Worm (Caenorhabditis elegans): ENCODE data around the gene cng-3.

Gene cng-3

ce11 chrIV:9440880-9441336, 39.9 kb downstream of the cng-3 start, which contains the start of gene idh-1:
TSS of gene idh-1 (minus strand) at chrIV:9441107.
- TF ChIP-seq nhr-12 (tag; optimal IDR thresholded peaks at IDR 0.05) (no peak), gmeb-1 (tag; optimal IDR thresholded peaks at IDR 0.05) (peak; percentile 49), mbf-1 (tag; optimal IDR thresholded peaks at IDR 0.05) (no peak), sem-4 (tag; optimal IDR thresholded peaks at IDR 0.05) (no peak), lin-11 (tag; optimal IDR thresholded peaks at IDR 0.05) (no peak), elt-3 (tag; optimal IDR thresholded peaks at IDR 0.05) (no peak), aly-2 (tag; optimal IDR thresholded peaks at IDR 0.05) (no peak), blmp-1 (tag; optimal IDR thresholded peaks at IDR 0.05; ENCODE audit: insufficient read depth) (no peak), lsy-2 (tag; optimal IDR thresholded peaks at IDR 0.05) (peak in 1 of 2 experiments; percentile 41), ama-1 (optimal IDR thresholded peaks at IDR 0.05) (peak; percentile 81), ceh-82 (tag; optimal IDR thresholded peaks at IDR 0.05) (no peak), nhr-237 (tag; optimal IDR thresholded peaks at IDR 0.05) (no peak), snpc-4 (tag; optimal IDR thresholded peaks at IDR 0.05) (peak; percentile 76), nhr-25 (tag; optimal IDR thresholded peaks at IDR 0.05) (peak; percentile 68), elt-1 (tag; optimal IDR thresholded peaks at IDR 0.05) (no peak), Y55F3AM.14 (GFP tag; optimal IDR thresholded peaks at IDR 0.05) (no peak), sma-9 (GFP tag; optimal IDR thresholded peaks at IDR 0.05) (no peak), sma-9 (tag; optimal IDR thresholded peaks at IDR 0.05) (no peak), F13H6.1 (tag; optimal IDR thresholded peaks at IDR 0.05) (peak; percentile 48), nhr-129 (tag; optimal IDR thresholded peaks at IDR 0.05) (peak; percentile 72), ceh-16 (tag; optimal IDR thresholded peaks at IDR 0.05) (no peak), crh-2 (tag; optimal IDR thresholded peaks at IDR 0.05) (peak; percentile 0), C34F6.9 (tag; optimal IDR thresholded peaks at IDR 0.05) (peak; percentile 21), nhr-6 (tag; optimal IDR thresholded peaks at IDR 0.05) (no peak), lin-13 (GFP tag; optimal IDR thresholded peaks at IDR 0.05) (no peak), ztf-4 (tag; optimal IDR thresholded peaks at IDR 0.05) (no peak), peb-1 (tag; optimal IDR thresholded peaks at IDR 0.05) (no peak), nhr-77 (tag; optimal IDR thresholded peaks at IDR 0.05) (no peak), egl-27 (tag; optimal IDR thresholded peaks at IDR 0.05) (no peak), mab-5 (tag; optimal IDR thresholded peaks at IDR 0.05) (no peak), fos-1 (tag; optimal IDR thresholded peaks at IDR 0.05) (peak; percentile 12), R02D3.7 (tag; optimal IDR thresholded peaks at IDR 0.05) (no peak), skn-1 (tag; optimal IDR thresholded peaks at IDR 0.05) (no peak), nhr-11 (tag; optimal IDR thresholded peaks at IDR 0.05) (no peak), nhr-23 (tag; optimal IDR thresholded peaks at IDR 0.05) (no peak), unc-62 (GFP tag; optimal IDR thresholded peaks at IDR 0.05) (no peak), ZK546.5 (tag; optimal IDR thresholded peaks at IDR 0.05) (no peak), nhr-10 (tag; optimal IDR thresholded peaks at IDR 0.05) (no peak), ztf-11 (tag; optimal IDR thresholded peaks at IDR 0.05) (no peak), dmd-4 (tag; optimal IDR thresholded peaks at IDR 0.05) (no peak), alr-1 (tag; optimal IDR thresholded peaks at IDR 0.05) (no peak), sma-3 (GFP tag; optimal IDR thresholded peaks at IDR 0.05) (peak; percentile 11), nhr-21 (tag; optimal IDR thresholded peaks at IDR 0.05) (no peak), unc-55 (GFP tag; optimal IDR thresholded peaks at IDR 0.05) (no peak), mdl-1 (tag; optimal IDR thresholded peaks at IDR 0.05) (no peak), unc-39 (tag; optimal IDR thresholded peaks at IDR 0.05) (no peak), zag-1 (tag; optimal IDR thresholded peaks at IDR 0.05) (no peak), ztf-1 (GFP tag; conservative IDR thresholded peaks at IDR 0.05) (no peak), lin-39 (tag; optimal IDR thresholded peaks at IDR 0.05) (no peak)
